Fruit fly (Drosophila melanogaster): Measurements from ENCODE around the gene Nemp.

Gene Nemp

DNA sequence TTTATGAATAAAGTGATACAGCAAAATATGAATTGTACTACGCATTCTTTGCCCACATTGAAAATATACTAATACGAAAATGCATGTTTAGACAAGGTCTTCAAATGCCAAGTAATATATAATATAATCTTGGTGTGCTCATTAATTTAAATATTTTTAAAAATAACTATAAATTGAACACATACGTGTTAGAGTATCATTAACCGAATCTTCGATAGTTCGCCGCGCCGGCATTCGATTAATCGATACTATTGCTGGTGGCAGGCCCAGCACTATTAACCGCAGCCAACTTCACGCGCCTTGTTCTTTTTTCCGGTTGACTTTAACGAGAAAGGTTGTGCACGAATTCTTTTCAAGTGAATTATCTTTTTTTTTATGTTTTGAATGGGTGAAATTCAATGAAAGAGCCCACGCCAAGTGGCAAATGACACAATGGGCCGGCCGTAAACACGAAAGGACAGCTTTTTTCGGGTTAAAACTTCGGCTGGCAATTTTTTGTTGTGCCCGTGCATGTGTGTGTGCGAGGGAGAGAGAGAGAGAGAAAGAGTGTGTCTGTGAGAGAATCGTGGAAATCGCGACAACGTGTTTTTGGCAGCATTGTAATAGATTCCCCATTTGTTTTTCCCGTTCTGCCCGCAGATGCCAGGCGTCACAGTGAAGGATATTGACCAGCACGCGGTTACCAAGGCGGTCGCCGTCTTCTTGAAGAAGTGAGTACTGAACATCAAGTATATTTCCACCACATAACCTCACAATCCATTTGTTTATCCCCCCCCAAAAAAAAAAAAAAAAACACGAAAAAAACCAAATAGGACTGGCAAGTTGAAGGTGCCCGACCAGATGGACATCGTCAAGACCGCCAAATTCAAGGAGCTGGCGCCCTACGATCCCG lies 17.0 kb downstream of the Nemp start, which contains the start of gene RpS19a (continued):
- TF ChIP-seq CG3838 (GFP tag; optimal IDR thresholded peaks at IDR 0.05) (no peak), CG7786 (GFP tag; optimal IDR thresholded peaks at IDR 0.05) (peak; percentile 37), Hr51 (GFP tag; optimal IDR thresholded peaks at IDR 0.05) (peak; percentile 49 to 50), CG3995 (GFP tag; optimal IDR thresholded peaks at IDR 0.05) (peak; percentile 25), CG13424 (tag; optimal IDR thresholded peaks at IDR 0.05) (peak; percentile 53), Meics (GFP tag; optimal IDR thresholded peaks at IDR 0.05) (peak; percentile 89), kah (GFP tag; optimal IDR thresholded peaks at IDR 0.05) (peak; percentile 60), CG17328 (GFP tag; IDR thresholded peaks at IDR 0.05) (peak; percentile 89), onecut (GFP tag; IDR thresholded peaks at IDR 0.05) (peak; percentile 80), CG13624 (GFP tag; optimal IDR thresholded peaks at IDR 0.05) (peak; percentile 27), ase (GFP tag; IDR thresholded peaks at IDR 0.05) (peak; percentile 73; the same call in 2 of the 3 replicates), CG5180 (GFP tag; optimal IDR thresholded peaks at IDR 0.05) (peak; percentile 73), CG9797 (GFP tag; optimal IDR thresholded peaks at IDR 0.05) (peak; percentile 47), CG11560 (tag; IDR thresholded peaks at IDR 0.05) (peak; percentile 96), chinmo (GFP tag; IDR thresholded peaks at IDR 0.05; ENCODE audit: partially characterized antibody) (no peak), Hr39 (optimal IDR thresholded peaks at IDR 0.05) (no peak), sens (GFP tag) (peak; percentile 92), ERR (GFP tag; optimal IDR thresholded peaks at IDR 0.05) (no peak), CG7556 (GFP tag; optimal IDR thresholded peaks at IDR 0.05) (peak; percentile 72), CG5953 (GFP tag; IDR thresholded peaks at IDR 0.05) (peak; percentile 75), CG11504 (tag; optimal IDR thresholded peaks at IDR 0.05) (no peak), ind (GFP tag; optimal IDR thresholded peaks at IDR 0.05) (no peak), HmgZ (tag; optimal IDR thresholded peaks at IDR 0.05) (peak; percentile 28), CG8924 (tag; optimal IDR thresholded peaks at IDR 0.05) (peak; percentile 51), CkIIα-i1 (GFP tag; IDR thresholded peaks at IDR 0.05) (0 out of 2 replicates have a peak, but pooled peaks have one; percentile 37), Dek (tag; optimal IDR thresholded peaks at IDR 0.05) (peak; percentile 56), lab (GFP tag; optimal IDR thresholded peaks at IDR 0.05) (peak; percentile 94), vfl (GFP tag; optimal IDR thresholded peaks at IDR 0.05) (peak; percentile 32), CG7372 (GFP tag; IDR thresholded peaks at IDR 0.05) (peak; percentile 60; the same call in 1 of the 2 replicates), Neu2 (GFP tag; optimal IDR thresholded peaks at IDR 0.05; ENCODE audit: borderline replicate concordance) (peak; percentile 21), stwl (tag; optimal IDR thresholded peaks at IDR 0.05) (peak; percentile 21), pfk (GFP tag; optimal IDR thresholded peaks at IDR 0.05) (peak; percentile 80), wdn (GFP tag; IDR thresholded peaks at IDR 0.05) (peak; percentile 57), Atf6 (GFP tag; IDR thresholded peaks at IDR 0.05) (peak; percentile 69), caup (GFP tag; optimal IDR thresholded peaks at IDR 0.05; ENCODE audit: severe bottlenecking) (peak; percentile 92), Ada2b (GFP tag; IDR thresholded peaks at IDR 0.05) (peak; percentile 34; the same call in 1 of the 2 replicates), chif (GFP tag; optimal IDR thresholded peaks at IDR 0.05) (peak in 1 of 2 experiments; percentile 55), CG13296 (GFP tag; optimal IDR thresholded peaks at IDR 0.05) (peak; percentile 90), maf-S (GFP tag; optimal IDR thresholded peaks at IDR 0.05) (no peak), CG10959 (GFP tag; IDR thresholded peaks at IDR 0.05) (peak; percentile 66), pzg (GFP tag; optimal IDR thresholded peaks at IDR 0.05) (no peak), CG33213 (GFP tag; optimal IDR thresholded peaks at IDR 0.05) (peak; percentile 69), ATbp (GFP tag; optimal IDR thresholded peaks at IDR 0.05) (peak; percentile 83), MTF-1 (GFP tag; optimal IDR thresholded peaks at IDR 0.05; ENCODE audit: borderline replicate concordance) (peak; percentile 95), Max (GFP tag; optimal IDR thresholded peaks at IDR 0.05) (peak; percentile 42), CG6683 (GFP tag; optimal IDR thresholded peaks at IDR 0.05) (peak; percentile 56), peb (GFP tag; IDR thresholded peaks at IDR 0.05) (peak; percentile 23; the same call in 1 of the 2 replicates), CG1024 (GFP tag; IDR thresholded peaks at IDR 0.05) (peak; percentile 68)

Measured in whole organism, embryonic.